Fruit fly (Drosophila melanogaster) whole organism, embryonic: ENCODE results near the gene Usp30.

ENCODE experiments used
- Antp ChIP-seq: fragments of 200-800 bp; sonication (Bioruptor generic); optimal IDR thresholded peaks from 3 replicates; lab custom pipeline; 2016; ENCODE audit warnings: missing biosample characterization, missing genetic modification characterization
- CG10654 ChIP-seq: fragments of 200-800 bp; sonication (Bioruptor generic); optimal IDR thresholded peaks from 2 replicates; lab custom pipeline; 2016; ENCODE audit warnings: missing biosample characterization, missing genetic modification characterization
- CG10959 ChIP-seq: fragments of 200-800 bp; sonication (Bioruptor generic); IDR thresholded peaks from 2 replicates; pipeline ENCODE4 v1.3.6; 2022; ENCODE audit warnings: missing biosample characterization, missing genetic modification characterization
- CG11085 ChIP-seq: fragments of 200-800 bp; sonication (Bioruptor generic); IDR thresholded peaks from 2 replicates; pipeline ENCODE4 v1.3.6; 2022; ENCODE audit warnings: missing biosample characterization, missing genetic modification characterization
- CG11247 ChIP-seq: fragments of 200-800 bp; sonication (Bioruptor generic); IDR thresholded peaks from 2 replicates; pipeline ENCODE4 v1.3.6; 2022; ENCODE audit warnings: missing biosample characterization, missing genetic modification characterization
- CG12155 ChIP-seq: fragments of 200-800 bp; sonication (Bioruptor generic); optimal IDR thresholded peaks from 3 replicates; lab custom pipeline; 2016; ENCODE audit warnings: missing biosample characterization, missing genetic modification characterization
- CG14965 ChIP-seq: fragments of 200-800 bp; sonication (Bioruptor generic); optimal IDR thresholded peaks from 2 replicates; lab custom pipeline; 2016; ENCODE audit warnings: missing biosample characterization, missing genetic modification characterization, borderline replicate concordance
- CG15073 ChIP-seq: fragments of 200-800 bp; sonication (Bioruptor generic); optimal IDR thresholded peaks from 2 replicates; lab custom pipeline; 2016; ENCODE audit warnings: missing biosample characterization, missing genetic modification characterization
- CG2120 ChIP-seq: fragments of 200-800 bp; sonication (Bioruptor generic); optimal IDR thresholded peaks from 3 replicates; lab custom pipeline; 2016; ENCODE audit warnings: missing biosample characterization, missing genetic modification characterization
- CG31224 ChIP-seq: fragments of 200-800 bp; sonication (Bioruptor generic); IDR thresholded peaks from 2 replicates; pipeline ENCODE4 v1.3.6; 2022; ENCODE audit warnings: missing biosample characterization, missing genetic modification characterization
- CG32767 ChIP-seq: fragments of 200-800 bp; sonication (Bioruptor generic); IDR thresholded peaks from 2 replicates; pipeline ENCODE4 v1.3.6; 2022; ENCODE audit warnings: missing biosample characterization, missing genetic modification characterization
- CG3995 ChIP-seq: fragments of 200-800 bp; sonication (Bioruptor generic); optimal IDR thresholded peaks from 3 replicates; lab custom pipeline; 2016; ENCODE audit warnings: missing biosample characterization, missing genetic modification characterization
- CG42726 ChIP-seq: fragments of 200-800 bp; sonication (Bioruptor generic); IDR thresholded peaks from 2 replicates; pipeline ENCODE4 v1.3.6; 2022; ENCODE audit warnings: missing biosample characterization, missing genetic modification characterization; ENCODE audit not compliant: partially characterized antibody
- CG4404 ChIP-seq: fragments of 200-800 bp; sonication (Bioruptor generic); IDR thresholded peaks from 2 replicates; pipeline ENCODE4 v1.3.6; 2022; ENCODE audit warnings: missing biosample characterization, missing genetic modification characterization
- CG4820 ChIP-seq: fragments of 200-800 bp; sonication (Bioruptor generic); optimal IDR thresholded peaks from 3 replicates; lab custom pipeline; 2016; ENCODE audit warnings: missing biosample characterization, missing genetic modification characterization
- CG6254 ChIP-seq: fragments of 200-800 bp; sonication (Bioruptor generic); optimal IDR thresholded peaks from 3 replicates; lab custom pipeline; 2017; ENCODE audit warnings: mild to moderate bottlenecking, missing biosample characterization, missing genetic modification reagents, missing genetic modification characterization
- CG6765 ChIP-seq: fragments of 200-800 bp; sonication (Bioruptor generic); optimal IDR thresholded peaks from 3 replicates; lab custom pipeline; 2017; ENCODE audit warnings: missing biosample characterization, mild to moderate bottlenecking, missing genetic modification characterization
- CG8290 ChIP-seq, 3 experiments: fragments of 200-800 bp; sonication (Bioruptor generic); optimal IDR thresholded peaks; 2 replicates each; lab custom pipeline; 2016 to 2019; ENCODE audit warnings: missing biosample characterization in 3 of 3, missing genetic modification characterization in 3 of 3, mild to moderate bottlenecking in 2 of 3, moderate library complexity in 1 of 3
- CrebB ChIP-seq: fragments of 200-800 bp; sonication (Bioruptor generic); optimal IDR thresholded peaks from 3 replicates; lab custom pipeline; 2018; ENCODE audit warnings: missing biosample characterization, mild to moderate bottlenecking, missing genetic modification characterization
- Ets97D ChIP-seq: fragments of 200-800 bp; sonication (Bioruptor generic); optimal IDR thresholded peaks from 3 replicates; lab custom pipeline; 2016; ENCODE audit warnings: missing biosample characterization, missing genetic modification characterization
- Fer2 ChIP-seq: fragments of 200-800 bp; sonication (Bioruptor generic); optimal IDR thresholded peaks from 2 replicates; lab custom pipeline; 2018; ENCODE audit warnings: missing biosample characterization, mild to moderate bottlenecking, missing genetic modification characterization, moderate library complexity
- Fer3 ChIP-seq: fragments of 200-800 bp; sonication (Bioruptor generic); optimal IDR thresholded peaks from 2 replicates; lab custom pipeline; 2018; ENCODE audit warnings: missing biosample characterization, mild to moderate bottlenecking, missing genetic modification characterization, moderate library complexity
- HmgZ ChIP-seq: fragments of 200-800 bp; sonication (Bioruptor generic); optimal IDR thresholded peaks from 2 replicates; lab custom pipeline; 2018; ENCODE audit warnings: missing biosample characterization, mild to moderate bottlenecking, missing genetic modification characterization
- Hr51 ChIP-seq, 2 experiments: fragments of 200-800 bp; sonication (Bioruptor generic); optimal IDR thresholded peaks; 2 replicates in 1 of 2; 3 replicates in 1 of 2; lab custom pipeline; 2016 to 2018; ENCODE audit warnings: missing biosample characterization in 2 of 2, missing genetic modification characterization in 2 of 2, mild to moderate bottlenecking in 1 of 2, moderate library complexity in 1 of 2
- NC2β ChIP-seq: fragments of 200-800 bp; sonication (Bioruptor generic); optimal IDR thresholded peaks from 2 replicates; lab custom pipeline; 2016; ENCODE audit warnings: missing biosample characterization, missing genetic modification characterization
- Nf-YC ChIP-seq: fragments of 200-800 bp; optimal IDR thresholded peaks from 3 replicates; lab custom pipeline; 2019; ENCODE audit warnings: missing biosample characterization, mild to moderate bottlenecking, missing genetic modification characterization, moderate library complexity
- Oli ChIP-seq: fragments of 200-800 bp; sonication (Bioruptor generic); optimal IDR thresholded peaks from 2 replicates; lab custom pipeline; 2018; ENCODE audit warnings: missing biosample characterization, mild to moderate bottlenecking, missing genetic modification characterization, moderate library complexity
- YL-1 ChIP-seq: fragments of 200-800 bp; sonication (Bioruptor generic); optimal IDR thresholded peaks from 3 replicates; lab custom pipeline; 2017; ENCODE audit warnings: missing biosample characterization, mild to moderate bottlenecking, missing genetic modification characterization
- ab ChIP-seq: fragments of 200-800 bp; sonication (Bioruptor generic); optimal IDR thresholded peaks from 2 replicates; lab custom pipeline; 2016; ENCODE audit warnings: missing biosample characterization, missing genetic modification characterization
- btn ChIP-seq: fragments of 200-800 bp; sonication (Bioruptor generic); optimal IDR thresholded peaks from 2 replicates; lab custom pipeline; 2016; ENCODE audit warnings: missing biosample characterization, missing genetic modification characterization
- cg ChIP-seq: fragments of 200-800 bp; sonication (Bioruptor generic); optimal IDR thresholded peaks from 3 replicates; lab custom pipeline; 2019; ENCODE audit warnings: missing biosample characterization, mild to moderate bottlenecking, missing genetic modification characterization, moderate library complexity
- dm ChIP-seq: fragments of 200-800 bp; sonication (Bioruptor generic); optimal IDR thresholded peaks from 3 replicates; lab custom pipeline; 2016; ENCODE audit warnings: missing biosample characterization, missing genetic modification characterization
- fd3F ChIP-seq: fragments of 200-800 bp; sonication (Bioruptor generic); optimal IDR thresholded peaks from 2 replicates; lab custom pipeline; 2018; ENCODE audit warnings: missing biosample characterization, mild to moderate bottlenecking, missing genetic modification characterization, moderate library complexity
- gro ChIP-seq: fragments of 200-800 bp; sonication (Bioruptor generic); optimal IDR thresholded peaks from 2 replicates; lab custom pipeline; 2016; ENCODE audit warnings: missing biosample characterization, missing genetic modification characterization
- jigr1 ChIP-seq: fragments of 200-800 bp; sonication (Bioruptor generic); IDR thresholded peaks from 3 replicates; pipeline ENCODE4 v1.3.6; 2022; ENCODE audit warnings: missing biosample characterization, missing genetic modification characterization
- kah ChIP-seq: fragments of 200-800 bp; sonication (Bioruptor generic); optimal IDR thresholded peaks from 2 replicates; lab custom pipeline; 2018; ENCODE audit warnings: missing biosample characterization, mild to moderate bottlenecking, missing genetic modification characterization
- ken ChIP-seq: fragments of 200-800 bp; sonication (Bioruptor generic); IDR thresholded peaks from 3 replicates; pipeline ENCODE4 v1.3.6; 2022; ENCODE audit warnings: missing biosample characterization, missing genetic modification characterization
- kni ChIP-seq: fragments of 200-800 bp; sonication (Bioruptor generic); optimal IDR thresholded peaks from 3 replicates; lab custom pipeline; 2017; ENCODE audit warnings: mild to moderate bottlenecking, missing biosample characterization, missing genetic modification reagents, missing genetic modification characterization
- lilli ChIP-seq: fragments of 200-800 bp; sonication (Bioruptor generic); optimal IDR thresholded peaks from 3 replicates; lab custom pipeline; 2016; ENCODE audit warnings: missing biosample characterization, missing genetic modification characterization
- luna ChIP-seq: fragments of 200-800 bp; sonication (Bioruptor generic); optimal IDR thresholded peaks from 2 replicates; lab custom pipeline; 2016; ENCODE audit warnings: missing biosample characterization, missing genetic modification characterization
- nerfin-2 ChIP-seq: fragments of 200-800 bp; sonication (Bioruptor generic); IDR thresholded peaks from 2 replicates; pipeline ENCODE4 v1.3.6; 2022; ENCODE audit warnings: missing biosample characterization, missing genetic modification characterization; ENCODE audit not compliant: partially characterized antibody
- psq ChIP-seq: fragments of 200-800 bp; sonication (Bioruptor generic); optimal IDR thresholded peaks from 2 replicates; lab custom pipeline; 2017; ENCODE audit warnings: missing biosample characterization, missing genetic modification characterization
- repo ChIP-seq: fragments of 200-800 bp; sonication (Bioruptor generic); optimal IDR thresholded peaks from 2 replicates; lab custom pipeline; 2016; ENCODE audit warnings: missing biosample characterization, missing genetic modification characterization
- ro ChIP-seq: fragments of 200-800 bp; sonication (Bioruptor generic); IDR thresholded peaks from 2 replicates; pipeline ENCODE4 v1.3.6; 2022; ENCODE audit warnings: missing biosample characterization, missing genetic modification characterization
- sim ChIP-seq: fragments of 200-800 bp; sonication (Bioruptor generic); IDR thresholded peaks from 2 replicates; pipeline ENCODE4 v1.3.6; 2022; ENCODE audit warnings: missing biosample characterization, missing genetic modification characterization
- sima ChIP-seq: fragments of 200-800 bp; sonication (Bioruptor generic); optimal IDR thresholded peaks from 2 replicates; lab custom pipeline; 2016; ENCODE audit warnings: missing biosample characterization, missing genetic modification characterization
- stwl ChIP-seq: fragments of 200-800 bp; sonication (Bioruptor generic); optimal IDR thresholded peaks from 3 replicates; lab custom pipeline; 2018; ENCODE audit warnings: missing biosample characterization, mild to moderate bottlenecking, missing genetic modification characterization, moderate library complexity
- toy ChIP-seq: fragments of 200-800 bp; sonication (Bioruptor generic); IDR thresholded peaks from 2 replicates; pipeline ENCODE4 v1.3.6; 2022; ENCODE audit warnings: missing biosample characterization, missing genetic modification characterization
- wdn ChIP-seq: fragments of 200-800 bp; sonication (Bioruptor generic); IDR thresholded peaks from 2 replicates; pipeline ENCODE4 v1.3.6; 2022; ENCODE audit warnings: missing biosample characterization, missing genetic modification characterization

Usp30 gene

DNA sequence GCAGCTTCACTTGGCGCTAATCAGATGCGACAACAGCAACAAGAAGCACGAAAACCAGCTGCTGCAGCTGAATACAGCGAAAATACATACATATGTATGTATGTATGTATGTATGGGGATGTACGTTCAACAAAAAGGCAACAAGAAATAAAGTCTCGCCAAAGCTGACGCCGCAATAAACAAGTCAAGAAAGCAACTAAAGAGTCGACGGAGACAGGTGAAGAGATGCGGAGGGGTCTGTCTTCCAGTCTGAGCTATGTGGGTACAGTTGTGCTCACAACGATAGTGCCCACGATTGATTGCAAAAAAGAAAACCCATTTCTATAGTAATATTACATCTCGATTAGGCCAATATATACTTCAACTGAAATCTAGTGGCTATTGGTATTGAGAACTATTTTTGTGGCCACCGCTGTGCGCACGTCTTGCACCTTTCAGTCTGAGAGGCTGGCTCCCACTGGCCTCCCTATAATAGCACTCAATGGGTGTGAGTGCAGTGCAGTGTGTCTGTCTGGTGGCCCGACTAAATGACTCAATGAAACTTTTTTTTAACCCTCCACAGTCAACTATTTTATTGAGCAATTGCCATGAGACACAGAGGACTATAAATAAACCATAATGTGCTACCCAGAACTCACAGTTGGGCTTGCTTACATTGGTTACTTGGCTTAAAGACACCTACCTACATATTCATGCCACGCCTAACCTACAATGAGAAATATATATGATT, 16.4 kb upstream of the Usp30 start (continued):
- TF ChIP-seq CG10654 (peak; percentile 86), CG4820 (GFP tag; lab: Kevin White, UChicago) (peak; percentile 93), CG10959 (GFP tag; lab: Robert Waterston, UW) (peak; percentile 85), Hr51 (GFP tag; optimal IDR thresholded peaks at IDR 0.05; lab: Kevin White, UChicago) (peak; percentile 67 to 88), fd3F (GFP tag; lab: Kevin White, UChicago) (peak; percentile 30), jigr1 (GFP tag; lab: Robert Waterston, UW) (peak; percentile 86), HmgZ (peak; percentile 73), CG32767 (GFP tag; lab: Robert Waterston, UW) (peak; percentile 84), YL-1 (GFP tag; lab: Kevin White, UChicago) (peak; percentile 12), btn (GFP tag; lab: Kevin White, UChicago) (peak; percentile 82), luna (GFP tag; lab: Kevin White, UChicago) (no peak), CG3995 (GFP tag; lab: Kevin White, UChicago) (peak; percentile 23), kni (GFP tag; lab: Kevin White, UChicago) (peak; percentile 17), CrebB (tag; lab: Kevin White, UChicago) (peak; percentile 84), Antp (GFP tag; lab: Kevin White, UChicago) (peak; percentile 91), toy (GFP tag; lab: Robert Waterston, UW) (peak; percentile 79), CG15073 (GFP tag; lab: Kevin White, UChicago) (peak; percentile 63), sima (GFP tag; lab: Kevin White, UChicago) (peak; percentile 73), kah (GFP tag; lab: Kevin White, UChicago) (peak; percentile 89), CG6254 (GFP tag; lab: Kevin White, UChicago) (peak; percentile 92), NC2β (GFP tag; lab: Kevin White, UChicago) (peak; percentile 88), lilli (GFP tag; lab: Kevin White, UChicago) (peak; percentile 79), CG6765 (GFP tag; lab: Kevin White, UChicago) (peak; percentile 29), CG31224 (GFP tag; lab: Robert Waterston, UW) (peak; percentile 79), Fer3 (tag; lab: Kevin White, UChicago) (peak; percentile 80), CG14965 (GFP tag; lab: Kevin White, UChicago) (peak; percentile 75), ab (GFP tag; lab: Kevin White, UChicago) (peak; percentile 71), CG8290 (GFP tag; optimal IDR thresholded peaks at IDR 0.05; lab: Kevin White, UChicago) (peak; percentile 78), CG8290 (tag; optimal IDR thresholded peaks at IDR 0.05; lab: Kevin White, UChicago) (peak; percentile 56 to 93), CG11247 (peak; percentile 84), CG11085 (GFP tag; lab: Robert Waterston, UW) (peak; percentile 76; the same call in 1 of the 2 replicates), stwl (tag; lab: Kevin White, UChicago) (peak; percentile 18), nerfin-2 (GFP tag; lab: Robert Waterston, UW) (no peak), CG4404 (GFP tag; lab: Robert Waterston, UW) (peak; percentile 78), CG12155 (GFP tag; lab: Kevin White, UChicago) (peak; percentile 75), Oli (peak; percentile 94), repo (GFP tag; lab: Kevin White, UChicago) (peak; percentile 93), dm (GFP tag; lab: Kevin White, UChicago) (peak; percentile 76), Fer2 (peak; percentile 41), CG2120 (GFP tag; lab: Kevin White, UChicago) (peak; percentile 72), CG42726 (GFP tag; lab: Robert Waterston, UW) (no peak), ken (GFP tag; lab: Robert Waterston, UW) (peak; percentile 95), ro (GFP tag; lab: Robert Waterston, UW) (peak; percentile 80), psq (GFP tag; lab: Kevin White, UChicago) (peak; percentile 30), wdn (GFP tag; lab: Robert Waterston, UW) (peak; percentile 82), Ets97D (GFP tag; lab: Kevin White, UChicago) (peak; percentile 65), Nf-YC (tag; lab: Kevin White, UChicago) (peak; percentile 48), cg (no peak), gro (peak; percentile 52), sim (GFP tag; lab: Robert Waterston, UW) (peak; percentile 92)
